Fruit fly (Drosophila melanogaster): ENCODE measurements around the gene psd.
A peak's percentile ranks its signal among the peaks of the same experiment; 100 is the strongest.

psd gene

dm6 chr2L:5981433-5982333 is 16.9 kb upstream of the psd start, which contains the start of gene eIF4A (continued):
- TF ChIP-seq odd (GFP tag; optimal IDR thresholded peaks at IDR 0.05) = peak; percentile 52
- TF ChIP-seq Myb (GFP tag; optimal IDR thresholded peaks at IDR 0.05) = peak; percentile 19
- no peak for TF ChIP-seq sna (GFP tag; IDR thresholded peaks at IDR 0.05; ENCODE audit: partially characterized antibody)
- no peak for TF ChIP-seq Adf1 (GFP tag; IDR thresholded peaks at IDR 0.05)
- TF ChIP-seq hth (optimal IDR thresholded peaks at IDR 0.05) = no peak
- no peak for TF ChIP-seq sug (tag; optimal IDR thresholded peaks at IDR 0.05)
- TF ChIP-seq fd96Cb (tag; optimal IDR thresholded peaks at IDR 0.05) = no peak
- no peak for TF ChIP-seq CG12744 (GFP tag; optimal IDR thresholded peaks at IDR 0.05)
- TF ChIP-seq CG9727 (GFP tag; optimal IDR thresholded peaks at IDR 0.05) = no peak
- no peak for TF ChIP-seq Sry-β (GFP tag; optimal IDR thresholded peaks at IDR 0.05)
- TF ChIP-seq CG12299 (tag; optimal IDR thresholded peaks at IDR 0.05) = peak; percentile 10
- no peak for TF ChIP-seq CG10366 (GFP tag; IDR thresholded peaks at IDR 0.05)
- no peak for TF ChIP-seq ken (GFP tag; IDR thresholded peaks at IDR 0.05)
- no peak for TF ChIP-seq CG3163 (GFP tag; optimal IDR thresholded peaks at IDR 0.05)
- no peak for TF ChIP-seq CG1024 (GFP tag; IDR thresholded peaks at IDR 0.05)
- no peak for TF ChIP-seq Nf-YB (GFP tag; optimal IDR thresholded peaks at IDR 0.05)
- no peak for TF ChIP-seq CG14965 (GFP tag; optimal IDR thresholded peaks at IDR 0.05; ENCODE audit: borderline replicate concordance)
- TF ChIP-seq Fer3 (tag; optimal IDR thresholded peaks at IDR 0.05) = peak; percentile 48
- TF ChIP-seq zfh2 (GFP tag; optimal IDR thresholded peaks at IDR 0.05) = no peak
- no peak for TF ChIP-seq exex (tag; optimal IDR thresholded peaks at IDR 0.05)
- TF ChIP-seq CG12769 (tag; optimal IDR thresholded peaks at IDR 0.05) = no peak
- no peak for TF ChIP-seq sima (GFP tag; optimal IDR thresholded peaks at IDR 0.05)
- TF ChIP-seq h (optimal IDR thresholded peaks at IDR 0.05) = no peak
- TF ChIP-seq slp2 (GFP tag; optimal IDR thresholded peaks at IDR 0.05) = no peak
- TF ChIP-seq z (GFP tag; IDR thresholded peaks at IDR 0.05) = no peak
- TF ChIP-seq klu (GFP tag; IDR thresholded peaks at IDR 0.05) = no peak
- TF ChIP-seq Atf3 (GFP tag; optimal IDR thresholded peaks at IDR 0.05) = no peak
- no peak for TF ChIP-seq CG32772 (GFP tag; IDR thresholded peaks at IDR 0.05)
- peak; percentile 47 for TF ChIP-seq CG6813 (GFP tag; optimal IDR thresholded peaks at IDR 0.05)
- no peak for TF ChIP-seq btn (GFP tag; optimal IDR thresholded peaks at IDR 0.05)
- no peak for TF ChIP-seq ham (GFP tag; IDR thresholded peaks at IDR 0.05)
- no peak for TF ChIP-seq cad (GFP tag; optimal IDR thresholded peaks at IDR 0.05)
- TF ChIP-seq gem (tag; optimal IDR thresholded peaks at IDR 0.05) = no peak
- no peak for TF ChIP-seq CG8281 (tag; optimal IDR thresholded peaks at IDR 0.05)
- TF ChIP-seq Rx (GFP tag; IDR thresholded peaks at IDR 0.05) = no peak
- no peak for TF ChIP-seq CG10654 (GFP tag; optimal IDR thresholded peaks at IDR 0.05)
- TF ChIP-seq knrl (GFP tag; IDR thresholded peaks at IDR 0.05; ENCODE audit: partially characterized antibody) = no peak
- TF ChIP-seq chm (GFP tag; IDR thresholded peaks at IDR 0.05) = no peak
- no peak for TF ChIP-seq tx (GFP tag; optimal IDR thresholded peaks at IDR 0.05)
- TF ChIP-seq tgo (GFP tag; IDR thresholded peaks at IDR 0.05) = no peak
- TF ChIP-seq CG14441 (GFP tag; IDR thresholded peaks at IDR 0.05) = no peak
- no peak for TF ChIP-seq Gsc (GFP tag; IDR thresholded peaks at IDR 0.05)
- TF ChIP-seq H2.0 (GFP tag; IDR thresholded peaks at IDR 0.05) = no peak
- no peak for TF ChIP-seq CG14860 (GFP tag; IDR thresholded peaks at IDR 0.05; ENCODE audit: partially characterized antibody)
- no peak for TF ChIP-seq so (GFP tag; IDR thresholded peaks at IDR 0.05)
- TF ChIP-seq ssp (GFP tag; IDR thresholded peaks at IDR 0.05) = no peak
- no peak for TF ChIP-seq eve (GFP tag; optimal IDR thresholded peaks at IDR 0.05)
- TF ChIP-seq trh (GFP tag; optimal IDR thresholded peaks at IDR 0.05) = no peak
- no peak for TF ChIP-seq CG2199 (GFP tag; IDR thresholded peaks at IDR 0.05)
- no peak for TF ChIP-seq CG7556 (GFP tag; optimal IDR thresholded peaks at IDR 0.05)
- no peak for TF ChIP-seq zfh1 (GFP tag; IDR thresholded peaks at IDR 0.05)

Data from whole organism, embryonic.